Fruit fly (Drosophila melanogaster) whole organism, embryonic: ENCODE results near the gene CG10970.

Experiments
- Awh ChIP-seq: fragments of 200-800 bp; sonication (Bioruptor generic); IDR thresholded peaks from 2 replicates; pipeline ENCODE4, ENCODE4 v1.3.6; 2022; ENCODE audit warnings: missing biosample characterization, missing genetic modification characterization
- CG10267 ChIP-seq: fragments of 200-800 bp; sonication (Bioruptor generic); optimal IDR thresholded peaks from 2 replicates; lab custom pipeline; 2018; ENCODE audit warnings: missing biosample characterization, mild to moderate bottlenecking, missing genetic modification characterization, moderate library complexity
- CG10979 ChIP-seq: fragments of 200-800 bp; sonication (Bioruptor generic); optimal IDR thresholded peaks from 2 replicates; lab custom pipeline; 2018; ENCODE audit warnings: missing biosample characterization, mild to moderate bottlenecking, missing genetic modification characterization, moderate library complexity
- CG11093 ChIP-seq: fragments of 200-800 bp; sonication (Bioruptor generic); IDR thresholded peaks from 3 replicates; pipeline ENCODE4 v1.3.6; 2022; ENCODE audit warnings: missing biosample characterization, missing genetic modification characterization
- CG11398 ChIP-seq: fragments of 200-800 bp; sonication (Bioruptor generic); optimal IDR thresholded peaks from 2 replicates; lab custom pipeline; 2016; ENCODE audit warnings: missing biosample characterization, missing genetic modification characterization
- CG12391 ChIP-seq: fragments of 200-800 bp; sonication (Bioruptor generic); optimal IDR thresholded peaks from 3 replicates; lab custom pipeline; 2018; ENCODE audit warnings: missing biosample characterization, mild to moderate bottlenecking, missing genetic modification characterization, moderate library complexity
- CG14710 ChIP-seq: fragments of 200-800 bp; sonication (Bioruptor generic); optimal IDR thresholded peaks from 3 replicates; lab custom pipeline; 2019; ENCODE audit warnings: missing biosample characterization, mild to moderate bottlenecking, missing genetic modification characterization, moderate library complexity
- CG15696 ChIP-seq: fragments of 200-800 bp; sonication (Bioruptor generic); optimal IDR thresholded peaks from 2 replicates; lab custom pipeline; 2019; ENCODE audit warnings: missing biosample characterization, mild to moderate bottlenecking, missing genetic modification characterization, moderate library complexity
- CG1603 ChIP-seq: fragments of 200-800 bp; sonication (Bioruptor generic); optimal IDR thresholded peaks from 2 replicates; lab custom pipeline; 2019; ENCODE audit warnings: missing biosample characterization, mild to moderate bottlenecking, missing genetic modification characterization, moderate library complexity
- CG16779 ChIP-seq: fragments of 200-800 bp; sonication (Bioruptor generic); IDR thresholded peaks from 2 replicates; pipeline ENCODE4 v1.3.6; 2022; ENCODE audit warnings: missing biosample characterization, missing genetic modification characterization
- CG16815 ChIP-seq: fragments of 200-800 bp; sonication (Bioruptor generic); optimal IDR thresholded peaks from 3 replicates; lab custom pipeline; 2017; ENCODE audit warnings: missing biosample characterization, mild to moderate bottlenecking, missing genetic modification characterization
- CG18262 ChIP-seq: fragments of 200-800 bp; optimal IDR thresholded peaks from 3 replicates; lab custom pipeline; 2019; ENCODE audit warnings: missing biosample characterization, mild to moderate bottlenecking, missing genetic modification characterization, moderate library complexity
- CG30431 ChIP-seq: fragments of 200-800 bp; sonication (Bioruptor generic); optimal IDR thresholded peaks from 2 replicates; lab custom pipeline; 2017; ENCODE audit warnings: missing biosample characterization, missing genetic modification characterization
- CG34224 ChIP-seq: fragments of 200-800 bp; sonication (Bioruptor generic); IDR thresholded peaks from 3 replicates; pipeline ENCODE4 v1.3.6; 2022; ENCODE audit warnings: missing biosample characterization, missing genetic modification characterization; ENCODE audit not compliant: partially characterized antibody
- CG34376 ChIP-seq: fragments of 200-800 bp; sonication (Bioruptor generic); optimal IDR thresholded peaks from 2 replicates; lab custom pipeline; 2018; ENCODE audit warnings: missing biosample characterization, mild to moderate bottlenecking, missing genetic modification characterization
- CG4854 ChIP-seq: fragments of 200-800 bp; sonication (Bioruptor generic); optimal IDR thresholded peaks from 2 replicates; lab custom pipeline; 2016; ENCODE audit warnings: missing biosample characterization, missing genetic modification characterization, inconsistent platforms
- CG6254 ChIP-seq: fragments of 200-800 bp; sonication (Bioruptor generic); optimal IDR thresholded peaks from 3 replicates; lab custom pipeline; 2017; ENCODE audit warnings: mild to moderate bottlenecking, missing biosample characterization, missing genetic modification reagents, missing genetic modification characterization
- CG7839 ChIP-seq: fragments of 200-800 bp; sonication (Bioruptor generic); optimal IDR thresholded peaks from 3 replicates; lab custom pipeline; 2018; ENCODE audit warnings: missing biosample characterization, mild to moderate bottlenecking, missing genetic modification characterization, moderate library complexity
- CG8359 ChIP-seq: fragments of 200-800 bp; sonication (Bioruptor generic); optimal IDR thresholded peaks from 2 replicates; lab custom pipeline; 2017; ENCODE audit warnings: missing biosample characterization, mild to moderate bottlenecking, missing genetic modification characterization, borderline replicate concordance
- CG8388 ChIP-seq: fragments of 200-800 bp; sonication (Bioruptor generic); optimal IDR thresholded peaks from 2 replicates; lab custom pipeline; 2019; ENCODE audit warnings: missing biosample characterization, mild to moderate bottlenecking, missing genetic modification characterization, moderate library complexity
- CG9437 ChIP-seq: fragments of 200-800 bp; sonication (Bioruptor generic); optimal IDR thresholded peaks from 2 replicates; lab custom pipeline; 2018; ENCODE audit warnings: missing biosample characterization, mild to moderate bottlenecking, missing genetic modification characterization
- CG9609 ChIP-seq: fragments of 200-800 bp; sonication (Bioruptor generic); optimal IDR thresholded peaks from 3 replicates; lab custom pipeline; 2016; ENCODE audit warnings: missing biosample characterization, missing genetic modification characterization
- CoRest ChIP-seq: fragments of 200-800 bp; sonication (Bioruptor generic); optimal IDR thresholded peaks from 3 replicates; lab custom pipeline; 2018; ENCODE audit warnings: missing biosample characterization, mild to moderate bottlenecking, missing genetic modification characterization, moderate library complexity
- Ets65A ChIP-seq: fragments of 200-800 bp; sonication (Bioruptor generic); peaks from one replicate; lab custom pipeline; 2016; ENCODE audit warnings: missing biosample characterization, missing genetic modification characterization
- Oli ChIP-seq: fragments of 200-800 bp; sonication (Bioruptor generic); optimal IDR thresholded peaks from 2 replicates; lab custom pipeline; 2018; ENCODE audit warnings: missing biosample characterization, mild to moderate bottlenecking, missing genetic modification characterization, moderate library complexity
- Pdp1 ChIP-seq, 2 experiments: fragments of 200-800 bp; sonication (Bioruptor generic); optimal IDR thresholded peaks; 3 replicates each; lab custom pipeline; 2016; ENCODE audit warnings: missing biosample characterization in 2 of 2, missing genetic modification characterization in 2 of 2, mild to moderate bottlenecking in 1 of 2, moderate library complexity in 1 of 2
- Poxn ChIP-seq: fragments of 200-800 bp; sonication (Bioruptor generic); IDR thresholded peaks from 2 replicates; pipeline ENCODE4 v1.3.6; 2022; ENCODE audit warnings: missing biosample characterization, missing genetic modification characterization
- az2 ChIP-seq: fragments of 200-800 bp; sonication (Bioruptor generic); optimal IDR thresholded peaks from 3 replicates; lab custom pipeline; 2016; ENCODE audit warnings: missing biosample characterization, missing genetic modification characterization
- bsh ChIP-seq, 2 experiments: fragments of 200-800 bp; sonication (Bioruptor generic); optimal IDR thresholded peaks; 2 replicates each; lab custom pipeline; 2017 to 2018; ENCODE audit warnings: mild to moderate bottlenecking in 2 of 2, missing biosample characterization in 2 of 2, missing genetic modification characterization in 2 of 2, moderate library complexity in 1 of 2
- chif ChIP-seq, 2 experiments: fragments of 200-800 bp; sonication (Bioruptor generic); optimal IDR thresholded peaks; 3 replicates each; lab custom pipeline; 2016; ENCODE audit warnings: missing biosample characterization in 2 of 2, missing genetic modification characterization in 2 of 2
- dpn ChIP-seq, 2 experiments: fragments of 200-800 bp; sonication (Bioruptor generic); optimal IDR thresholded peaks; 3 replicates each; lab custom pipeline; 2016; ENCODE audit warnings: missing biosample characterization in 2 of 2, missing genetic modification characterization in 2 of 2
- en ChIP-seq: fragments of 200-800 bp; sonication (Bioruptor generic); optimal IDR thresholded peaks from 2 replicates; lab custom pipeline; 2016; ENCODE audit warnings: missing biosample characterization, missing genetic modification characterization
- fd96Cb ChIP-seq: fragments of 200-800 bp; sonication (Bioruptor generic); optimal IDR thresholded peaks from 2 replicates; lab custom pipeline; 2018; ENCODE audit warnings: missing biosample characterization, mild to moderate bottlenecking, missing genetic modification characterization, moderate library complexity
- gem ChIP-seq: fragments of 200-800 bp; sonication (Bioruptor generic); optimal IDR thresholded peaks from 2 replicates; lab custom pipeline; 2019; ENCODE audit warnings: missing biosample characterization, mild to moderate bottlenecking, missing genetic modification characterization, moderate library complexity
- grau ChIP-seq: fragments of 200-800 bp; optimal IDR thresholded peaks from 3 replicates; lab custom pipeline; 2019; ENCODE audit warnings: missing biosample characterization, mild to moderate bottlenecking, missing genetic modification characterization, moderate library complexity
- kni ChIP-seq: fragments of 200-800 bp; sonication (Bioruptor generic); optimal IDR thresholded peaks from 3 replicates; lab custom pipeline; 2017; ENCODE audit warnings: mild to moderate bottlenecking, missing biosample characterization, missing genetic modification reagents, missing genetic modification characterization
- lmd ChIP-seq: fragments of 200-800 bp; sonication (Bioruptor generic); IDR thresholded peaks from 2 replicates; pipeline ENCODE4 v1.3.6; 2022; ENCODE audit warnings: missing biosample characterization, missing genetic modification characterization
- lola ChIP-seq, 3 experiments: fragments of >200 bp in 2 of 3; fragments of 200-800 bp in 1 of 3; sonication (Bioruptor generic) in 1 of 3; optimal IDR thresholded peaks; 2 replicates each; lab custom pipeline; 2017 to 2019; ENCODE audit warnings: missing biosample characterization in 3 of 3, missing genetic modification characterization in 3 of 3, mild to moderate bottlenecking in 1 of 3, moderate library complexity in 1 of 3
- lov ChIP-seq, 2 experiments: fragments of 200-800 bp in 1 of 2; fragments of >200 bp in 1 of 2; sonication (Bioruptor generic) in 1 of 2; IDR thresholded peaks in 1 of 2; optimal IDR thresholded peaks in 1 of 2; 2 replicates in 1 of 2; 3 replicates in 1 of 2; pipeline versions ENCODE4 v1.3.6 to Lab custom; 2017 to 2022; ENCODE audit warnings: missing biosample characterization in 1 of 2, missing genetic modification characterization in 1 of 2
- pan ChIP-seq, 4 experiments: fragments of >200 bp in 3 of 4; fragments of 200-800 bp in 1 of 4; sonication (Bioruptor generic) in 1 of 4; optimal IDR thresholded peaks in 3 of 4; IDR thresholded peaks in 1 of 4; 2 replicates each; pipeline versions ENCODE4 v1.3.6 to Lab custom; 2017 to 2022; ENCODE audit warnings: missing biosample characterization in 2 of 4, missing genetic modification characterization in 2 of 4, mixed read lengths in 1 of 4
- row ChIP-seq: fragments of 200-800 bp; sonication (Bioruptor generic); IDR thresholded peaks from 3 replicates; pipeline ENCODE4 v1.3.6; 2022; ENCODE audit warnings: missing biosample characterization, missing genetic modification characterization
- sc ChIP-seq, 3 experiments: fragments of >200 bp in 2 of 3; fragments of 200-800 bp in 1 of 3; sonication (Bioruptor generic) in 1 of 3; optimal IDR thresholded peaks; 2 replicates in 2 of 3; 3 replicates in 1 of 3; lab custom pipeline; 2017; ENCODE audit warnings: mild to moderate bottlenecking in 1 of 3, missing biosample characterization in 1 of 3, missing genetic modification characterization in 1 of 3, missing genetic modification reagents in 1 of 3
- sens ChIP-seq: fragments of 200-800 bp; sonication (Bioruptor generic); peaks from one replicate; lab custom pipeline; 2016; ENCODE audit warnings: missing biosample characterization, missing genetic modification characterization
- sob ChIP-seq: fragments of 200-800 bp; sonication (Bioruptor generic); IDR thresholded peaks from 2 replicates; pipeline ENCODE4 v1.3.6; 2022; ENCODE audit warnings: missing biosample characterization, missing genetic modification characterization
- ssp ChIP-seq: fragments of 200-800 bp; sonication (Bioruptor generic); IDR thresholded peaks from 2 replicates; pipeline ENCODE4 v1.3.6; 2022; ENCODE audit warnings: missing biosample characterization, missing genetic modification characterization
- toy ChIP-seq: fragments of 200-800 bp; sonication (Bioruptor generic); IDR thresholded peaks from 2 replicates; pipeline ENCODE4 v1.3.6; 2022; ENCODE audit warnings: missing biosample characterization, missing genetic modification characterization

The CG10970 gene

dm6 chrX:9048941-9049340 is 22.3 kb downstream of the CG10970 start (continued):
- TF ChIP-seq CG4854 (GFP tag; lab: Kevin White, UChicago) (no peak), CG34224 (GFP tag; lab: Robert Waterston, UW) (no peak), sob (no peak)

- TF ChIP-seq CG30431 (peak; percentile 20), lov (optimal IDR thresholded peaks at IDR 0.05; lab: Kevin White, UChicago) (no peak), lov (GFP tag; IDR thresholded peaks at IDR 0.05; lab: Robert Waterston, UW) (0 out of 3 replicates have a peak, but pooled peaks have one; percentile 57), ssp (GFP tag; lab: Robert Waterston, UW) (no peak), CG16815 (GFP tag; lab: Kevin White, UChicago) (peak; percentile 19), chif (GFP tag; optimal IDR thresholded peaks at IDR 0.05; lab: Kevin White, UChicago) (peak in 1 of 2 experiments; percentile 7), kni (peak; percentile 75), CG12391 (tag; lab: Kevin White, UChicago) (peak; percentile 34), Oli (tag; lab: Kevin White, UChicago) (peak; percentile 43), CG34376 (GFP tag; lab: Kevin White, UChicago) (no peak), CG16779 (GFP tag; lab: Robert Waterston, UW) (no peak), CG6254 (peak; percentile 48), CG11398 (GFP tag; lab: Kevin White, UChicago) (no peak), lola (GFP tag; optimal IDR thresholded peaks at IDR 0.05; lab: Kevin White, UChicago) (peak in 1 of 3 experiments; percentile 37), CG4854 (GFP tag; lab: Kevin White, UChicago) (no peak), CG10267 (tag; lab: Kevin White, UChicago) (no peak), CG9609 (GFP tag; lab: Kevin White, UChicago) (no peak), sens (GFP tag; lab: Kevin White, UChicago) (peak; percentile 86), CG18262 (tag; lab: Kevin White, UChicago) (peak; percentile 2), toy (GFP tag; lab: Robert Waterston, UW) (no peak), CG8359 (GFP tag; lab: Kevin White, UChicago) (peak; percentile 35), Poxn (GFP tag; lab: Robert Waterston, UW) (no peak), grau (peak; percentile 25), Ets65A (GFP tag; lab: Kevin White, UChicago) (peak; percentile 29), gem (tag; lab: Kevin White, UChicago) (peak; percentile 63), Pdp1 (GFP tag; optimal IDR thresholded peaks at IDR 0.05; lab: Kevin White, UChicago) (peak in 1 of 2 experiments; percentile 16), bsh (GFP tag; optimal IDR thresholded peaks at IDR 0.05; lab: Kevin White, UChicago) (peak in 1 of 2 experiments; percentile 59), sc (optimal IDR thresholded peaks at IDR 0.05; lab: Kevin White, UChicago) (no peak), sc (GFP tag; optimal IDR thresholded peaks at IDR 0.05; lab: Kevin White, UChicago) (peak; percentile 33), dpn (GFP tag; optimal IDR thresholded peaks at IDR 0.05; lab: Kevin White, UChicago) (no peak), az2 (GFP tag; lab: Kevin White, UChicago) (peak; percentile 17), CG15696 (tag; lab: Kevin White, UChicago) (peak; percentile 22), en (GFP tag; lab: Kevin White, UChicago) (no peak), CG10979 (tag; lab: Kevin White, UChicago) (peak; percentile 14), CG9437 (GFP tag; lab: Kevin White, UChicago) (peak; percentile 13), CG1603 (peak; percentile 70), lmd (GFP tag; lab: Robert Waterston, UW) (peak; percentile 35; the same call in 1 of the 2 replicates), CoRest (peak; percentile 35), CG14710 (peak; percentile 6), CG7839 (tag; lab: Kevin White, UChicago) (peak; percentile 13), CG11093 (GFP tag; lab: Robert Waterston, UW) (no peak), fd96Cb (peak; percentile 34), CG8388 (GFP tag; lab: Kevin White, UChicago) (peak; percentile 28), Awh (GFP tag; lab: Robert Waterston, UW) (peak; percentile 48; the same call in 1 of the 2 replicates), pan (optimal IDR thresholded peaks at IDR 0.05; lab: Kevin White, UChicago) (peak in 1 of 2 experiments; percentile 29), pan (GFP tag; optimal IDR thresholded peaks at IDR 0.05 in 1 of 2, IDR thresholded peaks at IDR 0.05 in 1 of 2) (peak in 1 of 2 experiments; percentile 28), row (GFP tag; lab: Robert Waterston, UW) (peak; percentile 60)
Measured at dm6 chrX:9048385-9048750, 22.8 kb downstream of the CG10970 start.
